Fruit fly (Drosophila melanogaster) whole organism, wandering third instar larva: ENCODE results near the gene CG13875.

ENCODE experiments used
- Abd-B ChIP-seq: fragments of >200 bp; optimal IDR thresholded peaks from 2 replicates; lab custom pipeline; 2017; ENCODE audit warnings: missing biosample characterization, missing genetic modification characterization
- CG32264 ChIP-seq: fragments of 200-800 bp; sonication (Bioruptor generic); optimal IDR thresholded peaks from 2 replicates; lab custom pipeline; 2016; ENCODE audit warnings: missing biosample characterization, missing genetic modification characterization
- CG9705 ChIP-seq: fragments of 200-800 bp; sonication (Bioruptor generic); optimal IDR thresholded peaks from 2 replicates; lab custom pipeline; 2018; ENCODE audit warnings: missing biosample characterization, mild to moderate bottlenecking, missing genetic modification characterization
- CrebA ChIP-seq: fragments of 200-800 bp; sonication (Bioruptor generic); optimal IDR thresholded peaks from 2 replicates; lab custom pipeline; 2016; ENCODE audit warnings: missing biosample characterization, mild to moderate bottlenecking, missing genetic modification characterization, borderline replicate concordance
- Dfd ChIP-seq: fragments of >200 bp; optimal IDR thresholded peaks from 2 replicates; lab custom pipeline; 2017; ENCODE audit warnings: missing biosample characterization, missing genetic modification characterization
- Dif ChIP-seq: fragments of 200-275, 200-300 bp; sonication (Bioruptor generic); optimal IDR thresholded peaks from 2 replicates; lab custom pipeline; 2018; ENCODE audit warnings: missing biosample characterization, missing genetic modification characterization; ENCODE audit not compliant: partially characterized antibody
- GATAd ChIP-seq: sonication (Bioruptor generic); optimal IDR thresholded peaks from 2 replicates; lab custom pipeline; 2016; ENCODE audit warnings: missing biosample characterization, missing genetic modification characterization
- HLH106 ChIP-seq: fragments of 200-800 bp; optimal IDR thresholded peaks from 3 replicates; lab custom pipeline; 2019; ENCODE audit warnings: missing biosample characterization, mild to moderate bottlenecking, missing genetic modification characterization, moderate library complexity
- Hnf4 ChIP-seq: fragments of 200-800 bp; sonication (Bioruptor generic); optimal IDR thresholded peaks from 2 replicates; lab custom pipeline; 2016; ENCODE audit warnings: missing biosample characterization, mild to moderate bottlenecking, missing genetic modification characterization
- Hr78 ChIP-seq: fragments of >200 bp; optimal IDR thresholded peaks from 2 replicates; lab custom pipeline; 2017; ENCODE audit warnings: missing biosample characterization, missing genetic modification characterization
- Hr83 ChIP-seq: fragments of 200-300 bp; sonication (Bioruptor generic); optimal IDR thresholded peaks from 2 replicates; lab custom pipeline; 2016; ENCODE audit warnings: missing biosample characterization, mild to moderate bottlenecking, missing genetic modification characterization, moderate library complexity; ENCODE audit not compliant: poor library complexity, severe bottlenecking
- Jra ChIP-seq: sonication (Bioruptor generic); optimal IDR thresholded peaks from 2 replicates; lab custom pipeline; 2016; ENCODE audit warnings: missing biosample characterization, missing genetic modification characterization
- Mio ChIP-seq: sonication (Bioruptor generic); optimal IDR thresholded peaks from 2 replicates; lab custom pipeline; 2016; ENCODE audit warnings: missing biosample characterization, missing genetic modification characterization
- Myc ChIP-seq: fragments of >200 bp; optimal IDR thresholded peaks from 2 replicates; lab custom pipeline; 2017
- N ChIP-seq: fragments of >200 bp; optimal IDR thresholded peaks from 2 replicates; lab custom pipeline; 2018; ENCODE audit warnings: missing biosample characterization, missing external identifiers, missing genetic modification characterization
- OdsH ChIP-seq: fragments of 200-800 bp; sonication (Bioruptor generic); optimal IDR thresholded peaks from 2 replicates; lab custom pipeline; 2016; ENCODE audit warnings: missing biosample characterization, mild to moderate bottlenecking, missing genetic modification characterization
- Rel ChIP-seq, 2 experiments: fragments of 200-800 bp; sonication (Bioruptor generic) in 1 of 2; optimal IDR thresholded peaks; 2 replicates in 1 of 2; 3 replicates in 1 of 2; lab custom pipeline; 2016 to 2019; ENCODE audit warnings: mild to moderate bottlenecking in 2 of 2, missing biosample characterization in 2 of 2, missing genetic modification characterization in 2 of 2, moderate library complexity in 1 of 2
- Sp1 ChIP-seq: fragments of 200-800 bp; sonication (Bioruptor generic); optimal IDR thresholded peaks from 3 replicates; lab custom pipeline; 2019; ENCODE audit warnings: missing biosample characterization, mild to moderate bottlenecking, missing genetic modification characterization, moderate library complexity
- Vsx2 ChIP-seq: fragments of 200-300, 225-300 bp; sonication (Bioruptor generic); optimal IDR thresholded peaks from 2 replicates; lab custom pipeline; 2018; ENCODE audit warnings: missing biosample characterization, missing genetic modification characterization; ENCODE audit not compliant: partially characterized antibody
- br ChIP-seq: fragments of 200-800 bp; sonication (Bioruptor generic); optimal IDR thresholded peaks from 2 replicates; lab custom pipeline; 2016; ENCODE audit warnings: missing biosample characterization, missing genetic modification characterization
- brk ChIP-seq: fragments of 200-800 bp; sonication (Bioruptor generic); optimal IDR thresholded peaks from 2 replicates; lab custom pipeline; 2016; ENCODE audit warnings: missing biosample characterization, mild to moderate bottlenecking, missing genetic modification characterization
- dl ChIP-seq, 2 experiments: fragments of 175-275, 200-275 bp in 1 of 2; fragments of 200-275 bp in 1 of 2; sonication (Bioruptor generic); optimal IDR thresholded peaks; lab custom pipeline; 2018; ENCODE audit warnings: mild to moderate bottlenecking in 2 of 2, missing biosample characterization in 2 of 2, missing genetic modification characterization in 2 of 2, moderate library complexity in 2 of 2; ENCODE audit not compliant: partially characterized antibody in 2 of 2, insufficient read depth in 1 of 2
- dmrt93B ChIP-seq: fragments of 200-800 bp; sonication (Bioruptor generic); optimal IDR thresholded peaks from 2 replicates; lab custom pipeline; 2018; ENCODE audit warnings: missing biosample characterization, mild to moderate bottlenecking, missing genetic modification characterization
- dsf ChIP-seq: sonication (Bioruptor generic); optimal IDR thresholded peaks from 2 replicates; lab custom pipeline; 2016; ENCODE audit warnings: missing biosample characterization, missing genetic modification characterization, borderline replicate concordance
- ey ChIP-seq: fragments of 200-800 bp; sonication (Bioruptor generic); optimal IDR thresholded peaks from 2 replicates; lab custom pipeline; 2016; ENCODE audit warnings: missing biosample characterization, missing genetic modification characterization
- foxo ChIP-seq, 2 experiments: fragments of 200-800 bp; sonication (Bioruptor generic); optimal IDR thresholded peaks; 2 replicates in 1 of 2; 3 replicates in 1 of 2; lab custom pipeline; 2016 to 2017; ENCODE audit warnings: missing biosample characterization in 2 of 2, missing genetic modification characterization in 2 of 2
- fru ChIP-seq: fragments of 200-800 bp; sonication (Bioruptor generic); optimal IDR thresholded peaks from 3 replicates; lab custom pipeline; 2016; ENCODE audit warnings: missing biosample characterization, mild to moderate bottlenecking, missing genetic modification characterization
- h ChIP-seq: fragments of 200-800 bp; sonication (Bioruptor generic); optimal IDR thresholded peaks from 3 replicates; lab custom pipeline; 2016; ENCODE audit warnings: missing biosample characterization, mild to moderate bottlenecking, missing genetic modification characterization
- jim ChIP-seq: fragments of 175-275, 200-325 bp; sonication (Bioruptor generic); optimal IDR thresholded peaks from 2 replicates; lab custom pipeline; 2016; ENCODE audit warnings: missing biosample characterization, mild to moderate bottlenecking, missing genetic modification characterization
- lola ChIP-seq: fragments of >200 bp; optimal IDR thresholded peaks from 2 replicates; lab custom pipeline; 2017; ENCODE audit warnings: missing biosample characterization, missing genetic modification characterization
- pan ChIP-seq: fragments of >200 bp; optimal IDR thresholded peaks from 2 replicates; lab custom pipeline; 2017
- psq ChIP-seq: fragments of 200-800 bp; sonication (Bioruptor generic); optimal IDR thresholded peaks from 3 replicates; lab custom pipeline; 2017; ENCODE audit warnings: missing biosample characterization, mild to moderate bottlenecking, missing genetic modification characterization, moderate library complexity
- rgr ChIP-seq: fragments of 200-800 bp; sonication (Bioruptor generic); optimal IDR thresholded peaks from 3 replicates; lab custom pipeline; 2016; ENCODE audit warnings: missing biosample characterization, mild to moderate bottlenecking, missing genetic modification characterization
- sage ChIP-seq: fragments of 200-800 bp; sonication (Bioruptor generic); optimal IDR thresholded peaks from 2 replicates; lab custom pipeline; 2016; ENCODE audit warnings: missing biosample characterization, mild to moderate bottlenecking, missing genetic modification characterization
- sv ChIP-seq: fragments of 200-800 bp; sonication (Bioruptor generic); optimal IDR thresholded peaks from 3 replicates; lab custom pipeline; 2016; ENCODE audit warnings: missing biosample characterization, missing genetic modification characterization
- tai ChIP-seq: sonication (Bioruptor generic); optimal IDR thresholded peaks from 2 replicates; lab custom pipeline; 2016; ENCODE audit warnings: missing biosample characterization, missing genetic modification characterization
- usp ChIP-seq: fragments of >200 bp; optimal IDR thresholded peaks from 2 replicates; lab custom pipeline; 2017; ENCODE audit warnings: missing biosample characterization, missing genetic modification characterization
- woc ChIP-seq: sonication (Bioruptor generic); optimal IDR thresholded peaks from 2 replicates; lab custom pipeline; 2016; ENCODE audit warnings: missing biosample characterization, mild to moderate bottlenecking, missing genetic modification characterization

Gene CG13875

DNA sequence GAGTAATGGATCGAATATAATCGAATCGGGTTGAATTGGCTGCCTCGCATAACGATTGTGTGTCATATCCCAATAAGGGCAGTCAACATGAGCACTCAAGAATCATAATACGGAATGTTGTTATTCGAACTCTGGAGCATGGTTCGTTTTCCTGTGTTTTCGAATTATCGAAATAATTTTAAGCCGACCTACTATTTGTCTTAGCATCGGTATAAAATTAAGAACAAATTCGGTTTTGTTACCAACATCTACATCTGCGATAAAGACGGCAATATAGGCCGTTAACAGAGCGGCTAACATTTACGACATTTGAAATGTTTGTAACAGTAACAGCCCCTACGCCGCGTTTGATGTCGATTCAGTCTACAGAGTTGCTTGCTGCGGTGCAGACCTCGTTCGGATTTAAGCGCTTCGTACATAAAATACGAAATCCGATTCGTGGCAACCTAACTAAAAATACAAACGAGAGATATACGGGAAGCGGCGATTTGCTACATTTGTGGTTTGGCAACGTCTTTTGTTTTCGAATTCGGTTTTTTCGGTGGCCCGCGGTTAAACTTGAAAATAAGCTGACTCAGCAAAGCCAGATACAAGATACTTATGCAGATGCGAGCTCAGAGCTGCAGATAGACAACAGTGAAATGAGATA lies 19.2 kb upstream of the CG13875 start:
- TF ChIP-seq tai (GFP tag; lab: Kevin White, UChicago) (peak; percentile 11), Hnf4 (peak; percentile 54), jim (GFP tag; lab: Kevin White, UChicago) (no peak), brk (GFP tag; lab: Kevin White, UChicago) (peak; percentile 15), sv (GFP tag; lab: Kevin White, UChicago) (no peak), fru (GFP tag; lab: Kevin White, UChicago) (no peak), Mio (no peak), pan (lab: Kevin White, UChicago) (no peak), rgr (GFP tag; lab: Kevin White, UChicago) (peak; percentile 49), Abd-B (GFP tag; lab: Kevin White, UChicago) (no peak), dsf (GFP tag; lab: Kevin White, UChicago) (no peak), Dif (GFP tag; lab: Kevin White, UChicago) (peak; percentile 11), woc (GFP tag; lab: Kevin White, UChicago) (no peak), dl (GFP tag; optimal IDR thresholded peaks at IDR 0.05; lab: Kevin White, UChicago; ENCODE audit: insufficient read depth in 1 of 2, partially characterized antibody in 2 of 2) (peak in 1 of 2 experiments; percentile 45), Hr78 (GFP tag; lab: Kevin White, UChicago) (no peak), CG9705 (no peak), br (peak; percentile 39), N (GFP tag; lab: Kevin White, UChicago) (no peak), Vsx2 (no peak), Hr83 (GFP tag; lab: Kevin White, UChicago) (peak; percentile 65), Jra (GFP tag; lab: Kevin White, UChicago) (peak; percentile 57), psq (GFP tag; lab: Kevin White, UChicago) (no peak), foxo (GFP tag; optimal IDR thresholded peaks at IDR 0.05; lab: Kevin White, UChicago) (peak in 1 of 2 experiments; percentile 34), Dfd (GFP tag; lab: Kevin White, UChicago) (no peak), dmrt93B (GFP tag; lab: Kevin White, UChicago) (no peak), Rel (GFP tag; optimal IDR thresholded peaks at IDR 0.05; lab: Kevin White, UChicago) (no peak), Rel (tag; optimal IDR thresholded peaks at IDR 0.05; lab: Kevin White, UChicago) (peak; percentile 43), CrebA (GFP tag; lab: Kevin White, UChicago) (no peak), GATAd (GFP tag; lab: Kevin White, UChicago) (no peak), lola (GFP tag; lab: Kevin White, UChicago) (no peak), OdsH (GFP tag; lab: Kevin White, UChicago) (no peak), HLH106 (no peak), CG32264 (GFP tag; lab: Kevin White, UChicago) (no peak), ey (GFP tag; lab: Kevin White, UChicago) (no peak), sage (GFP tag; lab: Kevin White, UChicago) (no peak), Myc (lab: Kevin White, UChicago) (no peak), usp (GFP tag; lab: Kevin White, UChicago) (no peak), Sp1 (GFP tag; lab: Kevin White, UChicago) (peak; percentile 57), h (GFP tag; lab: Kevin White, UChicago) (peak; percentile 12)

DNA sequence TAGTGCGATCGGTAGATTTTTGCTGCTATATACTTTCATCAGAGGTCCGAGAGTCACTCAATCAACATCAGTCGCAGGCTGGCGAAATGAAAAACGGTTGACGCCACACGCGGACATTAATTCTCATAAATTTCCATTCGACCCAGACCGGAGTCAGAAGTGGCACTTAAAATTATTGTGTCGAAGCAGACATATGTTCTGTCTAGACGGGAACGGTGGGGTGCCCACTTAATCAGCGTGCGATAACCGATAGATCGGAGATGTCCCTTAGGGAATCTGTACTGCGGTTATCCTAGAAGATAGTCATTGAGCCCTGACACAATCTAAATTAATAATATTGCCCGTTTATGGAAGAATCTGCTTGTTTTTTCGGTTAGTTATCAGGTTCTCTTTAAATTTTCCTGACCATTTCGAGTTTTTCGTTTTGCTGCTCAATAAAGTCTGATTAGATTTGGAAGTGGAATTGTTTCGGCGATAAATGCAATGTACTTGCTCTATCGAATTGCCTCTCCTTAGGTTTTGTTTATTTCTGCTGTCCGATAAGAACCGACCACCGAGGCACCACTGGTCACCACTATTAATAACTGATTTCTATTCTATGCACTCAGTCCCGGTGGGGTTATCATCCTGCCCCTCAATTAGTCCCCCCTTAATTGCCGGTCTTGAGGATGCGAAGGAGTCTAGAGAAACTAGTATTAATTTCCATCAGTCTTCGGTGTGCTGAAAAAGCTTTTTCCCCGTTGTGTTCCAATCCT lies 17.7 kb upstream of the CG13875 start:
- TF ChIP-seq jim (GFP tag; lab: Kevin White, UChicago) (no peak), woc (GFP tag; lab: Kevin White, UChicago) (no peak), Dfd (GFP tag; lab: Kevin White, UChicago) (no peak), dsf (GFP tag; lab: Kevin White, UChicago) (no peak), lola (GFP tag; lab: Kevin White, UChicago) (no peak), Hnf4 (no peak), psq (GFP tag; lab: Kevin White, UChicago) (no peak), Dif (GFP tag; lab: Kevin White, UChicago) (no peak), CG32264 (GFP tag; lab: Kevin White, UChicago) (no peak), h (GFP tag; lab: Kevin White, UChicago) (no peak), ey (GFP tag; lab: Kevin White, UChicago) (no peak)
